Worm (Caenorhabditis elegans) whole organism, L3 larva: ENCODE data around the gene ZK829.9.

Experiments
- R02D3.7 ChIP-seq: fragments of 150-350 bp; optimal IDR thresholded peaks from 2 replicates; lab custom pipeline; 2014; ENCODE audit warnings: missing biosample characterization, missing genetic modification characterization
- ZK546.5 ChIP-seq: sonication (generic microtip); optimal IDR thresholded peaks from 2 replicates; lab custom pipeline; 2017; ENCODE audit warnings: missing biosample characterization, missing genetic modification characterization
- aly-2 ChIP-seq: fragments of 150-350 bp; optimal IDR thresholded peaks from 2 replicates; lab custom pipeline; 2014; ENCODE audit warnings: missing biosample characterization, missing genetic modification characterization
- ama-1 ChIP-seq: fragments of 150-350 bp; optimal IDR thresholded peaks from 2 replicates; lab custom pipeline; 2018
- ceh-28 ChIP-seq: fragments of 150-350 bp; optimal IDR thresholded peaks from 2 replicates; lab custom pipeline; 2014; ENCODE audit warnings: missing biosample characterization, missing genetic modification reagents, missing genetic modification characterization
- ceh-82 ChIP-seq: fragments of 150-350 bp; optimal IDR thresholded peaks from 2 replicates; lab custom pipeline; 2014; ENCODE audit warnings: missing biosample characterization, missing genetic modification characterization
- daf-12 ChIP-seq: fragments of 150-350 bp; optimal IDR thresholded peaks from 2 replicates; lab custom pipeline; 2014; ENCODE audit warnings: missing biosample characterization, missing genetic modification reagents, missing genetic modification characterization
- egl-27 ChIP-seq: sonication (generic microtip); optimal IDR thresholded peaks from 4 replicates; lab custom pipeline; 2017; ENCODE audit warnings: missing biosample characterization, missing genetic modification reagents, missing genetic modification characterization
- elt-1 ChIP-seq: fragments of 150-350 bp; optimal IDR thresholded peaks from 2 replicates; lab custom pipeline; 2014; ENCODE audit warnings: missing biosample characterization, missing genetic modification characterization
- elt-2 ChIP-seq: sonication (generic microtip); optimal IDR thresholded peaks from 2 replicates; lab custom pipeline; 2016; ENCODE audit warnings: missing genetic modification reagents, mild to moderate bottlenecking, missing genetic modification characterization, missing compliant biosample characterization
- elt-3 ChIP-seq, 3 experiments: fragments of 150-350 bp in 1 of 3; sonication (generic microtip) in 2 of 3; optimal IDR thresholded peaks; 2 replicates in 2 of 3; 4 replicates in 1 of 3; lab custom pipeline; 2014 to 2017; ENCODE audit warnings: missing biosample characterization in 3 of 3, missing genetic modification characterization in 3 of 3
- eor-1 ChIP-seq, 2 experiments: fragments of 150-350 bp; optimal IDR thresholded peaks; 2 replicates each; lab custom pipeline; 2014 to 2018; ENCODE audit warnings: missing biosample characterization in 2 of 2, missing genetic modification characterization in 2 of 2
- fos-1 ChIP-seq: fragments of 150-350 bp; optimal IDR thresholded peaks from 2 replicates; lab custom pipeline; 2014; ENCODE audit warnings: missing biosample characterization, missing genetic modification characterization
- jun-1 ChIP-seq: fragments of 150-350 bp; optimal IDR thresholded peaks from 2 replicates; lab custom pipeline; 2014; ENCODE audit warnings: missing biosample characterization, missing genetic modification reagents, missing genetic modification characterization
- lin-39 ChIP-seq: fragments of 150-350 bp; optimal IDR thresholded peaks from 2 replicates; lab custom pipeline; 2018; ENCODE audit warnings: missing biosample characterization, missing genetic modification reagents, missing genetic modification characterization
- lsy-12 ChIP-seq: sonication (generic microtip); optimal IDR thresholded peaks from 2 replicates; lab custom pipeline; 2016; ENCODE audit warnings: mild to moderate bottlenecking, missing genetic modification characterization, missing compliant biosample characterization
- mdl-1 ChIP-seq: fragments of 150-350 bp; optimal IDR thresholded peaks from 2 replicates; lab custom pipeline; 2014; ENCODE audit warnings: missing biosample characterization, missing genetic modification characterization
- mml-1 ChIP-seq: fragments of 150-350 bp; sonication (generic microtip); optimal IDR thresholded peaks from 3 replicates; lab custom pipeline; 2014; ENCODE audit warnings: missing biosample characterization, missing genetic modification characterization
- nfya-1 ChIP-seq: sonication (generic microtip); optimal IDR thresholded peaks from 2 replicates; lab custom pipeline; 2017; ENCODE audit warnings: missing genetic modification characterization, mild to moderate bottlenecking, missing compliant biosample characterization, antibody characterized with exemption, moderate library complexity; ENCODE audit not compliant: insufficient read depth
- nhr-11 ChIP-seq: fragments of 150-350 bp; optimal IDR thresholded peaks from 2 replicates; lab custom pipeline; 2014; ENCODE audit warnings: missing biosample characterization, missing genetic modification characterization
- nhr-12 ChIP-seq: fragments of 150-350 bp; optimal IDR thresholded peaks from 2 replicates; lab custom pipeline; 2014; ENCODE audit warnings: missing biosample characterization, missing genetic modification characterization
- nhr-23 ChIP-seq: fragments of 150-350 bp; optimal IDR thresholded peaks from 2 replicates; lab custom pipeline; 2014; ENCODE audit warnings: missing biosample characterization, missing genetic modification reagents, missing genetic modification characterization
- nhr-25 ChIP-seq: sonication (generic microtip); optimal IDR thresholded peaks from 2 replicates; lab custom pipeline; 2017; ENCODE audit warnings: missing biosample characterization, missing genetic modification characterization
- nhr-28 ChIP-seq: fragments of 150-350 bp; optimal IDR thresholded peaks from 2 replicates; lab custom pipeline; 2014; ENCODE audit warnings: missing biosample characterization, missing genetic modification characterization
- nhr-43 ChIP-seq: sonication (generic microtip); optimal IDR thresholded peaks from 2 replicates; lab custom pipeline; 2016; ENCODE audit warnings: mild to moderate bottlenecking, missing genetic modification characterization, missing compliant biosample characterization; ENCODE audit not compliant: poor library complexity, severe bottlenecking
- nhr-67 ChIP-seq: fragments of 150-350 bp; optimal IDR thresholded peaks from 2 replicates; lab custom pipeline; 2014; ENCODE audit warnings: missing biosample characterization, missing genetic modification characterization
- nhr-76 ChIP-seq: fragments of 150-350 bp; sonication (generic microtip); optimal IDR thresholded peaks from 5 replicates; lab custom pipeline; 2014; ENCODE audit warnings: missing biosample characterization, missing genetic modification characterization
- nhr-77 ChIP-seq: fragments of 150-350 bp; optimal IDR thresholded peaks from 2 replicates; lab custom pipeline; 2014; ENCODE audit warnings: missing biosample characterization, missing genetic modification characterization
- pha-4 ChIP-seq: fragments of 150-350 bp; optimal IDR thresholded peaks from 2 replicates; lab custom pipeline; 2014; ENCODE audit warnings: missing biosample characterization, missing genetic modification reagents, missing genetic modification characterization
- pqm-1 ChIP-seq: fragments of 150-350 bp; optimal IDR thresholded peaks from 2 replicates; lab custom pipeline; 2017; ENCODE audit warnings: missing biosample characterization, missing genetic modification characterization, inconsistent platforms
- sea-2 ChIP-seq: fragments of 150-350 bp; sonication (generic microtip); optimal IDR thresholded peaks from 4 replicates; lab custom pipeline; 2014; ENCODE audit warnings: missing biosample characterization, missing genetic modification reagents, missing genetic modification characterization
- skn-1 ChIP-seq: fragments of 150-350 bp; optimal IDR thresholded peaks from 2 replicates; lab custom pipeline; 2014; ENCODE audit warnings: missing biosample characterization, missing genetic modification characterization
- snpc-4 ChIP-seq: fragments of 150-350 bp; optimal IDR thresholded peaks from 2 replicates; lab custom pipeline; 2014; ENCODE audit warnings: missing biosample characterization, missing genetic modification characterization
- unc-39 ChIP-seq: sonication (generic microtip); optimal IDR thresholded peaks from 4 replicates; lab custom pipeline; 2017; ENCODE audit warnings: missing biosample characterization, missing genetic modification characterization
- unc-62 ChIP-seq: fragments of 150-350 bp; sonication (generic microtip); optimal IDR thresholded peaks from 4 replicates; lab custom pipeline; 2014; ENCODE audit warnings: missing biosample characterization, missing genetic modification reagents, missing genetic modification characterization
- zag-1 ChIP-seq: fragments of 150-350 bp; optimal IDR thresholded peaks from 2 replicates; lab custom pipeline; 2014; ENCODE audit warnings: missing biosample characterization, missing genetic modification characterization
- ztf-11 ChIP-seq: fragments of 150-350 bp; optimal IDR thresholded peaks from 2 replicates; lab custom pipeline; 2014; ENCODE audit warnings: missing biosample characterization, missing genetic modification characterization
- ztf-4 ChIP-seq: fragments of 150-350 bp; optimal IDR thresholded peaks from 2 replicates; lab custom pipeline; 2014; ENCODE audit warnings: missing biosample characterization, missing genetic modification characterization

Gene ZK829.9

DNA sequence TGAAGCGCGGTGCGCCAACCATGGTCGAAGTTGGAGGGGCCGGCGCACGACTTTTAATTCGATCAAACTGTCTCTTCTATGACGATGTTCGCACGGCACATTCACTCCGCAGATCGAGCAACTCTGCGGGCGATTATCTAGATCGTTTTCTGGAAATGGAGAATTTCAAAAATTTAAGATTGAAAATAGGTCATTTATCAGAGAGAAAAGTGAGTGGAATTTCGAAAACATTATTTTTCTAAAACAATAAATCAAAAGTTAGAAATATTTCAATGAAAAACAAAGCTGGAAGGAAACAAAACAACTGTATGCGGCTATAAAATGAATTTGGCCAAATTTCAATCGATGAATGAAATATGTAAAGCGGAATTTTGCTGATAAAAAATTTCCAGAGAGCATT is 40.5 kb downstream of the ZK829.9 start, which contains the start of the genes ZK617.26 and unc-22:
ZK617.26 (minus strand) TSS at position 101 of the 400 bp plus-strand sequence.
unc-22 (minus strand) TSS at position 149 of the 400 bp plus-strand sequence.
- no peak for TF ChIP-seq jun-1 (tag; lab: Kevin White, UChicago)
- no peak for TF ChIP-seq elt-2 (tag; lab: Kevin White, UChicago)
- no peak for TF ChIP-seq snpc-4 (tag; lab: Kevin White, UChicago)
- no peak for TF ChIP-seq unc-62 (GFP tag; lab: Kevin White, UChicago)
- TF ChIP-seq skn-1 = no peak
- TF ChIP-seq, all 47 proteins: peak for 0

DNA sequence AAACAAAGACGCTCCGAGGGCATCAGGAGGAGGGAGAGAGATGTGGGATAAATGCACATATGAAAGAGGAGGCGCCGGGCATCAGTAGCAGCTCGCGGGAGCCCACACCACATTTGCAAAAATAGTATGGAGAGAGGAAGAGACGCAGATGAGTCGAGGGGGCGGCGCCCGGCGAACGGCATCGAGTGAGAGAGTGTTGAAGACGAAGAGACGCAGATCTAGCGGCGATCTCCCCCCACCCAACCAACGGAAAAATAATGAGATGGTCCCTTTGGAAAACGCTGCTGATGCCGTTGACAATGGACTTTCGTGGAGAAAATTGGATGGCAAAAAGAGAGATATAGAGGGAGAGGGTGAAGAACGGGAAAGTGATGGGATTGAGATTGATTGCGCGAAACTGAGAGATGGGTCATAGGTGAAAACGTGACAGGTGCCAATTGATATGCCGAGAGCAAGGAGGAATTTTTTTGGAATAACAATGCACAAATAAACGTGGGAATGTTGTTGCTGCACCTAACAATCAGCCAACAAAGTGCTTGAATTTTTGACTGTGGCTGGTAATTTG is 42.2 kb downstream of the ZK829.9 start:
- TF ChIP-seq ztf-11 (tag; lab: Kevin White, UChicago) (no peak), nhr-67 (tag; lab: Kevin White, UChicago) (no peak), R02D3.7 (tag; lab: Kevin White, UChicago) (no peak), nhr-11 (tag; lab: Kevin White, UChicago) (peak; percentile 9), skn-1 (no peak), unc-39 (tag; lab: Kevin White, UChicago) (no peak), unc-62 (GFP tag; lab: Kevin White, UChicago) (peak; percentile 61), elt-3 (tag; optimal IDR thresholded peaks at IDR 0.05; lab: Kevin White, UChicago) (no peak), ztf-4 (no peak), pha-4 (tag; lab: Kevin White, UChicago) (no peak), ceh-28 (tag; lab: Kevin White, UChicago) (no peak), nhr-23 (tag; lab: Kevin White, UChicago) (no peak), aly-2 (tag; lab: Kevin White, UChicago) (no peak), ZK546.5 (tag; lab: Kevin White, UChicago) (no peak), lsy-12 (tag; lab: Kevin White, UChicago) (no peak), mml-1 (no peak), sea-2 (GFP tag; lab: Kevin White, UChicago) (no peak), nhr-76 (tag; lab: Kevin White, UChicago) (no peak), nhr-77 (no peak), nhr-43 (no peak), ama-1 (lab: Kevin White, UChicago) (no peak), elt-2 (tag; lab: Kevin White, UChicago) (no peak), eor-1 (tag; optimal IDR thresholded peaks at IDR 0.05; lab: Kevin White, UChicago) (no peak), nhr-28 (tag; lab: Kevin White, UChicago) (no peak), elt-1 (tag; lab: Kevin White, UChicago) (no peak), lin-39 (peak; percentile 65), nfya-1 (tag; lab: Kevin White, UChicago) (peak; percentile 44)

DNA sequence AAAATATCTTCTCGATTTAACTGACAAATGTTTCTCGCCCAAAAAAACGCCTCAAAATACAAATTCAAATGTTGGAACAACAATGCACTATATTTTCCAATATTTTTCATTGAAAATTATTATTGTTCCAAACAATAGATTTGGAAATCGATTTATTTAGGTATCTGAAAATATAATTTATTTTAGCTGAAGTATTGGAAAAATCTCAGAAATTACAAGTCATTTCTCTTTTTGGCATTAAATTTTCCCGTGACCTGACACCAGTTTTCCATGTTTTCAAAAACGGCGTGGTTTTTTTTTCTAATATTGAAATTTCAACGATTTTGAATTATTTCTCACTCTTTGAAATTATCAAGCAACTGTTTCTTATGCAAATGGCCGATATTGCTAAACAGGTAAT is 42.8 kb downstream of the ZK829.9 start, which contains the start of gene spe-17:
spe-17 (plus strand) TSS at position 301 of the 400 bp plus-strand sequence.
- TF ChIP-seq elt-1 (tag; lab: Kevin White, UChicago) (no peak), fos-1 (tag; lab: Kevin White, UChicago) (no peak), eor-1 (tag; optimal IDR thresholded peaks at IDR 0.05; lab: Kevin White, UChicago) (no peak), skn-1 (no peak), sea-2 (GFP tag; lab: Kevin White, UChicago) (no peak), daf-12 (tag; lab: Kevin White, UChicago) (no peak), egl-27 (tag; lab: Kevin White, UChicago) (no peak), lin-39 (no peak), unc-62 (GFP tag; lab: Kevin White, UChicago) (no peak), nhr-11 (tag; lab: Kevin White, UChicago) (no peak)

DNA sequence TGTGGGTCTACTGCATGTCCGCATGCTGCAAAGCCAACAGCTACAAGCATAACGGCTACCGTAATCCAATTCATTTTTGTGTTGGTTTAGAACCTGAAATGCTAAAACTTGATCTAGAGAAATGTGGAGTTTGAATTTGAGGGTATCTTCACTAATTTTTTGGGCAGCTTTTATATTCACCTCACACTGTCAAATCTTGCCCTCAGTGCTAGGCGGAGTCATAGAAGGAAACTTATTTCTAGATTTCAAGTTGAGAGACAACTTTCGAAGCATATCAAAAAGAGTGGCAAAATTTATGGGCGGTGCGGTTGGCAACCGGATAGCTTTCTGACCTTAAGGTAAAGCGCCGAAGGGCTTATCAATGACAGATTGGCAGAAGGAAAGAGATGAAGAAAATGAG is 45.3 kb downstream of the ZK829.9 start, which contains the start of gene lips-6:
lips-6 (minus strand) TSS at position 101 of the 400 bp plus-strand sequence.
- TF ChIP-seq nhr-43 = no peak
- no peak for TF ChIP-seq zag-1 (tag; lab: Kevin White, UChicago)
- no peak for TF ChIP-seq daf-12 (tag; lab: Kevin White, UChicago)
- no peak for TF ChIP-seq egl-27 (tag; lab: Kevin White, UChicago)
- no peak for TF ChIP-seq unc-62 (GFP tag; lab: Kevin White, UChicago)
- TF ChIP-seq pqm-1 (tag; lab: Kevin White, UChicago) = no peak
- no peak for TF ChIP-seq elt-3 (tag; optimal IDR thresholded peaks at IDR 0.05; lab: Kevin White, UChicago)
- TF ChIP-seq sea-2 (GFP tag; lab: Kevin White, UChicago) = no peak
- no peak for TF ChIP-seq nhr-23 (tag; lab: Kevin White, UChicago)
- TF ChIP-seq nhr-12 = no peak
- no peak for TF ChIP-seq mdl-1 (tag; lab: Kevin White, UChicago)
- no peak for TF ChIP-seq unc-39 (tag; lab: Kevin White, UChicago)
- no peak for TF ChIP-seq nhr-25 (tag; lab: Kevin White, UChicago)
- TF ChIP-seq lsy-12 (tag; lab: Kevin White, UChicago) = no peak
- no peak for TF ChIP-seq ztf-11 (tag; lab: Kevin White, UChicago)
- TF ChIP-seq ceh-82 (tag; lab: Kevin White, UChicago) = no peak
- TF ChIP-seq nhr-28 (tag; lab: Kevin White, UChicago) = no peak
- TF ChIP-seq nhr-11 (tag; lab: Kevin White, UChicago) = no peak
- TF ChIP-seq jun-1 (tag; lab: Kevin White, UChicago) = no peak
